Fruit fly (Drosophila melanogaster) whole organism, embryonic: ENCODE measurements around the gene CG8034.

Source experiments
- ATbp ChIP-seq: fragments of 200-800 bp; sonication (Bioruptor generic); optimal IDR thresholded peaks from 2 replicates; lab custom pipeline; 2017; ENCODE audit warnings: missing biosample characterization, mild to moderate bottlenecking, missing genetic modification characterization, missing genetic modification reagents
- CG10147 ChIP-seq: fragments of 200-800 bp; sonication (Bioruptor generic); optimal IDR thresholded peaks from 2 replicates; lab custom pipeline; 2019; ENCODE audit warnings: missing biosample characterization, mild to moderate bottlenecking, missing genetic modification characterization, moderate library complexity
- CG11695 ChIP-seq: fragments of 200-800 bp; sonication (Bioruptor generic); IDR thresholded peaks from 3 replicates; pipeline ENCODE4 v1.3.6; 2022; ENCODE audit warnings: missing biosample characterization, missing genetic modification characterization
- CG15011 ChIP-seq: fragments of 200-800 bp; sonication (Bioruptor generic); optimal IDR thresholded peaks from 3 replicates; lab custom pipeline; 2018; ENCODE audit warnings: missing biosample characterization, mild to moderate bottlenecking, missing genetic modification characterization
- CG15269 ChIP-seq: fragments of 200-800 bp; sonication (Bioruptor generic); optimal IDR thresholded peaks from 2 replicates; lab custom pipeline; 2018; ENCODE audit warnings: missing biosample characterization, mild to moderate bottlenecking, missing genetic modification characterization, moderate library complexity
- CG18599 ChIP-seq: fragments of 200-800 bp; sonication (Bioruptor generic); optimal IDR thresholded peaks from 3 replicates; lab custom pipeline; 2017; ENCODE audit warnings: missing biosample characterization, missing genetic modification characterization, mild to moderate bottlenecking, moderate library complexity, missing genetic modification reagents
- CG30403 ChIP-seq: fragments of 200-800 bp; sonication (Bioruptor generic); optimal IDR thresholded peaks from 3 replicates; lab custom pipeline; 2016; ENCODE audit warnings: missing biosample characterization, missing genetic modification characterization
- CG3065 ChIP-seq: fragments of 200-800 bp; sonication (Bioruptor generic); optimal IDR thresholded peaks from 2 replicates; lab custom pipeline; 2016; ENCODE audit warnings: missing biosample characterization, missing genetic modification characterization
- CG32532 ChIP-seq: fragments of 200-800 bp; sonication (Bioruptor generic); IDR thresholded peaks from 2 replicates; pipeline ENCODE4 v1.3.6; 2022; ENCODE audit warnings: missing biosample characterization, missing genetic modification characterization
- CG3281 ChIP-seq: fragments of 200-800 bp; sonication (Bioruptor generic); optimal IDR thresholded peaks from 3 replicates; lab custom pipeline; 2017; ENCODE audit warnings: missing biosample characterization, mild to moderate bottlenecking, missing genetic modification characterization
- CG33213 ChIP-seq: fragments of 200-800 bp; sonication (Bioruptor generic); optimal IDR thresholded peaks from 3 replicates; lab custom pipeline; 2016; ENCODE audit warnings: missing biosample characterization, missing genetic modification characterization
- CG34224 ChIP-seq: fragments of 200-800 bp; sonication (Bioruptor generic); IDR thresholded peaks from 3 replicates; pipeline ENCODE4 v1.3.6; 2022; ENCODE audit warnings: missing biosample characterization, missing genetic modification characterization; ENCODE audit not compliant: partially characterized antibody
- CG43689 ChIP-seq: fragments of 200-800 bp; sonication (Bioruptor generic); IDR thresholded peaks from 2 replicates; pipeline ENCODE4 v1.3.6; 2022; ENCODE audit warnings: missing biosample characterization, missing genetic modification characterization
- CG4617 ChIP-seq: fragments of 200-800 bp; sonication (Bioruptor generic); optimal IDR thresholded peaks from 3 replicates; lab custom pipeline; 2016; ENCODE audit warnings: missing biosample characterization, missing genetic modification characterization, borderline replicate concordance
- CG4730 ChIP-seq: fragments of 200-800 bp; sonication (Bioruptor generic); IDR thresholded peaks from 2 replicates; pipeline ENCODE4 v1.3.6; 2022; ENCODE audit warnings: missing biosample characterization, missing genetic modification characterization
- CG6272 ChIP-seq: fragments of 200-800 bp; sonication (Bioruptor generic); IDR thresholded peaks from 2 replicates; pipeline ENCODE4 v1.3.6; 2022; ENCODE audit warnings: missing biosample characterization, missing genetic modification characterization
- CG9797 ChIP-seq: fragments of 200-800 bp; sonication (Bioruptor generic); optimal IDR thresholded peaks from 3 replicates; lab custom pipeline; 2018; ENCODE audit warnings: missing biosample characterization, mild to moderate bottlenecking, missing genetic modification characterization
- CTCF ChIP-seq: fragments of 200-800 bp; sonication (Bioruptor generic); optimal IDR thresholded peaks from 2 replicates; lab custom pipeline; 2017; ENCODE audit warnings: missing biosample characterization, mild to moderate bottlenecking, missing genetic modification characterization, moderate library complexity
- Dip3 ChIP-seq: fragments of 200-800 bp; sonication (Bioruptor generic); optimal IDR thresholded peaks from 3 replicates; lab custom pipeline; 2016; ENCODE audit warnings: missing biosample characterization, missing genetic modification characterization
- Doc3 ChIP-seq: fragments of 200-800 bp; sonication (Bioruptor generic); IDR thresholded peaks from 3 replicates; pipeline ENCODE4 v1.3.6; 2022; ENCODE audit warnings: missing biosample characterization, missing genetic modification characterization; ENCODE audit not compliant: partially characterized antibody
- Dref ChIP-seq: fragments of 200-800 bp; sonication (Bioruptor generic); IDR thresholded peaks from 2 replicates; pipeline ENCODE4 v1.3.6; 2022; ENCODE audit warnings: missing biosample characterization, missing genetic modification characterization
- Hsf ChIP-seq: fragments of 200-800 bp; sonication (Bioruptor generic); optimal IDR thresholded peaks from 3 replicates; lab custom pipeline; 2016; ENCODE audit warnings: missing biosample characterization, missing genetic modification characterization
- MBD-R2 ChIP-seq: fragments of 200-800 bp; sonication (Bioruptor generic); IDR thresholded peaks from 2 replicates; pipeline ENCODE4 v1.3.6; 2022; ENCODE audit warnings: missing biosample characterization, missing genetic modification characterization
- MESR4 ChIP-seq: fragments of 200-800 bp; sonication (Bioruptor generic); optimal IDR thresholded peaks from 2 replicates; lab custom pipeline; 2018; ENCODE audit warnings: missing biosample characterization, mild to moderate bottlenecking, missing genetic modification characterization, moderate library complexity
- Med ChIP-seq: fragments of 200-800 bp; sonication (Bioruptor generic); peaks from one replicate; lab custom pipeline; 2016; ENCODE audit warnings: missing biosample characterization, missing genetic modification characterization, mild to moderate bottlenecking, inconsistent platforms, moderate library complexity
- Sox102F ChIP-seq: fragments of 200-800 bp; sonication (Bioruptor generic); optimal IDR thresholded peaks from 2 replicates; lab custom pipeline; 2018; ENCODE audit warnings: missing biosample characterization, mild to moderate bottlenecking, missing genetic modification characterization, moderate library complexity
- al ChIP-seq: fragments of 200-800 bp; sonication (Bioruptor generic); IDR thresholded peaks from 2 replicates; pipeline ENCODE4 v1.3.6; 2022; ENCODE audit warnings: missing biosample characterization, missing genetic modification characterization
- amos ChIP-seq: fragments of 200-800 bp; sonication (Bioruptor generic); IDR thresholded peaks from 2 replicates; pipeline ENCODE4 v1.3.6; 2022; ENCODE audit warnings: missing biosample characterization, missing genetic modification characterization; ENCODE audit not compliant: partially characterized antibody
- ap ChIP-seq: fragments of 200-800 bp; sonication (Bioruptor generic); IDR thresholded peaks from 2 replicates; pipeline ENCODE4 v1.3.6; 2022; ENCODE audit warnings: missing biosample characterization, missing genetic modification characterization
- bsh ChIP-seq, 2 experiments: fragments of 200-800 bp; sonication (Bioruptor generic); optimal IDR thresholded peaks; 2 replicates each; lab custom pipeline; 2017 to 2018; ENCODE audit warnings: mild to moderate bottlenecking in 2 of 2, missing biosample characterization in 2 of 2, missing genetic modification characterization in 2 of 2, moderate library complexity in 1 of 2
- chinmo ChIP-seq: fragments of 200-800 bp; sonication (Bioruptor generic); IDR thresholded peaks from 4 replicates; pipeline ENCODE4 v1.3.6; 2022; ENCODE audit warnings: missing biosample characterization, missing genetic modification characterization; ENCODE audit not compliant: partially characterized antibody
- dmrt99B ChIP-seq: fragments of 200-800 bp; sonication (Bioruptor generic); optimal IDR thresholded peaks from 2 replicates; lab custom pipeline; 2018; ENCODE audit warnings: missing biosample characterization, mild to moderate bottlenecking, missing genetic modification characterization, moderate library complexity
- emc ChIP-seq: fragments of 200-800 bp; sonication (Bioruptor generic); optimal IDR thresholded peaks from 2 replicates; lab custom pipeline; 2016; ENCODE audit warnings: missing biosample characterization, missing genetic modification characterization
- en ChIP-seq: fragments of 200-800 bp; sonication (Bioruptor generic); optimal IDR thresholded peaks from 2 replicates; lab custom pipeline; 2016; ENCODE audit warnings: missing biosample characterization, missing genetic modification characterization
- gce ChIP-seq: fragments of 200-800 bp; sonication (Bioruptor generic); IDR thresholded peaks from 3 replicates; pipeline ENCODE4 v1.3.6; 2022; ENCODE audit warnings: missing biosample characterization, missing genetic modification characterization
- gcm2 ChIP-seq: fragments of 200-800 bp; sonication (Bioruptor generic); optimal IDR thresholded peaks from 2 replicates; lab custom pipeline; 2016; ENCODE audit warnings: missing biosample characterization, missing genetic modification characterization
- gfzf ChIP-seq: fragments of 200-800 bp; sonication (Bioruptor generic); optimal IDR thresholded peaks from 2 replicates; lab custom pipeline; 2016; ENCODE audit warnings: missing biosample characterization, mild to moderate bottlenecking, missing genetic modification characterization, moderate library complexity
- gro ChIP-seq: fragments of 200-800 bp; sonication (Bioruptor generic); optimal IDR thresholded peaks from 2 replicates; lab custom pipeline; 2016; ENCODE audit warnings: missing biosample characterization, missing genetic modification characterization
- gsb ChIP-seq: fragments of 200-800 bp; sonication (Bioruptor generic); IDR thresholded peaks from 2 replicates; pipeline ENCODE4 v1.3.6; 2022; ENCODE audit warnings: missing biosample characterization, missing genetic modification characterization
- knrl ChIP-seq: fragments of 200-800 bp; sonication (Bioruptor generic); IDR thresholded peaks from 3 replicates; pipeline ENCODE4 v1.3.6; 2022; ENCODE audit warnings: missing biosample characterization, missing genetic modification characterization; ENCODE audit not compliant: partially characterized antibody
- lab ChIP-seq: fragments of 200-800 bp; sonication (Bioruptor generic); optimal IDR thresholded peaks from 3 replicates; lab custom pipeline; 2017; ENCODE audit warnings: missing biosample characterization, missing genetic modification characterization, mild to moderate bottlenecking, moderate library complexity, missing genetic modification reagents
- oc ChIP-seq: fragments of 200-800 bp; sonication (Bioruptor generic); optimal IDR thresholded peaks from 2 replicates; lab custom pipeline; 2018; ENCODE audit warnings: missing biosample characterization, mild to moderate bottlenecking, missing genetic modification characterization, moderate library complexity
- psq ChIP-seq: fragments of 200-800 bp; sonication (Bioruptor generic); optimal IDR thresholded peaks from 2 replicates; lab custom pipeline; 2017; ENCODE audit warnings: missing biosample characterization, missing genetic modification characterization
- pum ChIP-seq: fragments of 200-800 bp; sonication (Bioruptor generic); optimal IDR thresholded peaks from 2 replicates; lab custom pipeline; 2016; ENCODE audit warnings: missing biosample characterization, missing genetic modification characterization
- pzg ChIP-seq: fragments of 200-800 bp; sonication (Bioruptor generic); optimal IDR thresholded peaks from 3 replicates; lab custom pipeline; 2018; ENCODE audit warnings: missing biosample characterization, mild to moderate bottlenecking, missing genetic modification characterization, moderate library complexity
- ro ChIP-seq: fragments of 200-800 bp; sonication (Bioruptor generic); IDR thresholded peaks from 2 replicates; pipeline ENCODE4 v1.3.6; 2022; ENCODE audit warnings: missing biosample characterization, missing genetic modification characterization
- sisA ChIP-seq: fragments of 200-800 bp; sonication (Bioruptor generic); IDR thresholded peaks from 2 replicates; pipeline ENCODE4 v1.3.6; 2022; ENCODE audit warnings: missing biosample characterization, missing genetic modification characterization
- sqz ChIP-seq: fragments of 200-800 bp; sonication (Bioruptor generic); optimal IDR thresholded peaks from 3 replicates; lab custom pipeline; 2018; ENCODE audit warnings: missing biosample characterization, mild to moderate bottlenecking, missing genetic modification characterization
- vfl ChIP-seq: fragments of 200-800 bp; sonication (Bioruptor generic); optimal IDR thresholded peaks from 2 replicates; lab custom pipeline; 2016; ENCODE audit warnings: missing biosample characterization, missing genetic modification characterization
- yki ChIP-seq: fragments of >200 bp; optimal IDR thresholded peaks from 3 replicates; lab custom pipeline; 2018

The CG8034 gene

DNA sequence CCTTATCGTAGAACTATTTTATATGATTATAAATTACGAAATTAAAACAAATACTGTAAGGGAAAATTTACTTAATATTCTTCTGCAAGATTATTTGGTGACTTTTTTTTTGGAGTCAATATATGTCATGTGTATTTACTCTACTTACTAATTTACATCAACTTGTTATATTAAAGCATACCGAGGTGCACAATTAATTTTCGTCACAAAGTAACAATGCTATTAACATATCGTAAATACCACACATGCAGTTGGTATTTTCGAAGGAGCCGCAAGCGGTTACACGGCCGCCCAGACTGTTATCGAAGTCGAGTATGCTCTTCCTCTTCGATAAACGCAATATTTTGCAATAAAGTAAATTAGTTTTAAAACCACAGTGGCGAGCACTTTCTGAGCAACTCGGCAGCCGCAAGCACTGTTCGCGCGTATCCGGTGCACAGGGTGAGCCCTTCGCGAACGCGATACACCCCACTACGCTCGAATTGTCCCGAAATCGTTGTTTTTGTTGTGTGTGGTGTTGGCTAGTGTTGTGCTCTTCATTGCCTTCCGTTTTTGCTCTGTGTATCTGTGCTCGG is 36.3 kb downstream of the CG8034 start, which contains the start of gene Vav (continued):
- TF ChIP-seq CG30403 (GFP tag; lab: Kevin White, UChicago): no peak
- no peak for TF ChIP-seq dmrt99B (tag; lab: Kevin White, UChicago)
- no peak for TF ChIP-seq CG18599 (GFP tag; lab: Kevin White, UChicago)
- TF ChIP-seq lab: no peak
- TF ChIP-seq en (GFP tag; lab: Kevin White, UChicago): no peak
- no peak for TF ChIP-seq gro (GFP tag; lab: Kevin White, UChicago)
- TF ChIP-seq gce (GFP tag; lab: Robert Waterston, UW): no peak
- no peak for TF ChIP-seq CG11695 (GFP tag; lab: Robert Waterston, UW)
- TF ChIP-seq CG3065 (GFP tag; lab: Kevin White, UChicago): no peak
- no peak for TF ChIP-seq CG34224
- no peak for TF ChIP-seq CG6272
- no peak for TF ChIP-seq ap (GFP tag; lab: Robert Waterston, UW)
- TF ChIP-seq Hsf (GFP tag; lab: Kevin White, UChicago): no peak
- TF ChIP-seq ATbp (GFP tag; lab: Kevin White, UChicago): no peak
- TF ChIP-seq CG33213 (GFP tag; lab: Kevin White, UChicago): no peak
- no peak for TF ChIP-seq CG4730 (GFP tag; lab: Robert Waterston, UW)
- no peak for TF ChIP-seq oc (tag; lab: Kevin White, UChicago)
- TF ChIP-seq CG3281 (GFP tag; lab: Kevin White, UChicago): no peak
- TF ChIP-seq gsb (GFP tag; lab: Robert Waterston, UW): no peak
- no peak for TF ChIP-seq sisA
- TF ChIP-seq CG15269: no peak
- TF ChIP-seq CTCF: peak; percentile 68
- no peak for TF ChIP-seq Dip3 (GFP tag; lab: Kevin White, UChicago)
- TF ChIP-seq psq (GFP tag; lab: Kevin White, UChicago): no peak
- TF ChIP-seq CG15011 (GFP tag; lab: Kevin White, UChicago): no peak
- peak; percentile 12; the same call in 1 of the 2 replicates for TF ChIP-seq CG32532 (GFP tag; lab: Robert Waterston, UW)
- TF ChIP-seq, all 482 proteins: peak for 63

- no peak for TF ChIP-seq Doc3 (GFP tag; lab: Robert Waterston, UW)
- peak; percentile 31 for TF ChIP-seq CG9797 (GFP tag; lab: Kevin White, UChicago)
- no peak for TF ChIP-seq bsh (GFP tag; optimal IDR thresholded peaks at IDR 0.05; lab: Kevin White, UChicago)
- TF ChIP-seq yki: no peak
- TF ChIP-seq CG10147 (GFP tag; lab: Kevin White, UChicago): no peak
- TF ChIP-seq CG15269: no peak
- TF ChIP-seq Sox102F: no peak
- no peak for TF ChIP-seq ro
- peak; percentile 40 for TF ChIP-seq pzg (GFP tag; lab: Kevin White, UChicago)
- 0 out of 4 replicates have a peak, but pooled peaks have one; percentile 15 for TF ChIP-seq chinmo (GFP tag; lab: Robert Waterston, UW)
- peak; percentile 74 for TF ChIP-seq Med (GFP tag; lab: Kevin White, UChicago)
- TF ChIP-seq amos (GFP tag; lab: Robert Waterston, UW): peak; percentile 43
- TF ChIP-seq pum (GFP tag; lab: Kevin White, UChicago): no peak
- TF ChIP-seq MESR4: peak; percentile 59
- TF ChIP-seq CG32532 (GFP tag; lab: Robert Waterston, UW): no peak
- no peak for TF ChIP-seq al
- no peak for TF ChIP-seq vfl (GFP tag; lab: Kevin White, UChicago)
- peak; percentile 19; the same call in 1 of the 2 replicates for TF ChIP-seq MBD-R2 (GFP tag; lab: Robert Waterston, UW)
- TF ChIP-seq gcm2: no peak
- TF ChIP-seq CG4617: peak; percentile 5
- TF ChIP-seq Dref (GFP tag; lab: Robert Waterston, UW): peak; percentile 49
- TF ChIP-seq gfzf (GFP tag; lab: Kevin White, UChicago): peak; percentile 72
- 0 out of 3 replicates have a peak, but pooled peaks have one; percentile 13 for TF ChIP-seq knrl
- no peak for TF ChIP-seq CG43689 (GFP tag; lab: Robert Waterston, UW)
- no peak for TF ChIP-seq oc (tag; lab: Kevin White, UChicago)
- peak; percentile 66 for TF ChIP-seq sqz
- peak; percentile 81 for TF ChIP-seq CTCF
- no peak for TF ChIP-seq emc (GFP tag; lab: Kevin White, UChicago)
These were observed 36.9 kb downstream of the CG8034 start, which contains the start of gene rictor for dm6 chrX:19261071-19261470. Gene rictor, minus strand, starts transcription at chrX:19261240.
